Fruit fly (Drosophila melanogaster) Kc167 (cell line): Measurements from ENCODE around the gene Apc.

Experiments used
- h ChIP-seq: fragments of >200 bp; optimal IDR thresholded peaks from 3 replicates; lab custom pipeline; 2018; ENCODE audit warnings: missing external identifiers
- insv ChIP-seq: fragments of >200 bp; optimal IDR thresholded peaks from 3 replicates; lab custom pipeline; 2018; ENCODE audit warnings: missing external identifiers
- ttk ChIP-seq: sonication (Bioruptor generic); optimal IDR thresholded peaks from 2 replicates; lab custom pipeline; 2017; ENCODE audit warnings: missing external identifiers

dm6 chr3R:28829328-28829916 lies 15.1 kb downstream of the Apc start:
- TF ChIP-seq ttk (lab: Kevin White, UChicago), result no peak
- no peak for TF ChIP-seq insv (lab: Kevin White, UChicago)
- no peak for TF ChIP-seq h
